Fruit fly (Drosophila melanogaster) whole organism, embryonic: ENCODE results near the gene CG5641.
A peak's percentile ranks its signal among the peaks of the same experiment; 100 is the strongest.

Source experiments
- Aef1 ChIP-seq: fragments of 200-800 bp; sonication (Bioruptor generic); IDR thresholded peaks from 3 replicates; pipeline ENCODE4 v1.3.6; 2022; ENCODE audit warnings: missing biosample characterization, missing genetic modification characterization
- B-H1 ChIP-seq: fragments of 200-800 bp; sonication (Bioruptor generic); IDR thresholded peaks from 3 replicates; pipeline ENCODE4 v1.3.6; 2022; ENCODE audit warnings: missing biosample characterization, missing genetic modification characterization
- Blimp-1 ChIP-seq: fragments of 200-800 bp; sonication (Bioruptor generic); optimal IDR thresholded peaks from 3 replicates; lab custom pipeline; 2018; ENCODE audit warnings: missing biosample characterization, missing genetic modification characterization, mild to moderate bottlenecking, moderate library complexity, missing genetic modification reagents
- CG12744 ChIP-seq: fragments of 200-800 bp; sonication (Bioruptor generic); optimal IDR thresholded peaks from 2 replicates; lab custom pipeline; 2016; ENCODE audit warnings: missing biosample characterization, missing genetic modification characterization
- CG12942 ChIP-seq: fragments of 200-800 bp; sonication (Bioruptor generic); optimal IDR thresholded peaks from 3 replicates; lab custom pipeline; 2016; ENCODE audit warnings: missing biosample characterization, missing genetic modification characterization
- CG13424 ChIP-seq: fragments of 200-800 bp; sonication (Bioruptor generic); optimal IDR thresholded peaks from 2 replicates; lab custom pipeline; 2019; ENCODE audit warnings: missing biosample characterization, mild to moderate bottlenecking, missing genetic modification characterization, moderate library complexity
- CG14710 ChIP-seq: fragments of 200-800 bp; sonication (Bioruptor generic); optimal IDR thresholded peaks from 3 replicates; lab custom pipeline; 2019; ENCODE audit warnings: missing biosample characterization, mild to moderate bottlenecking, missing genetic modification characterization, moderate library complexity
- CG15011 ChIP-seq: fragments of 200-800 bp; sonication (Bioruptor generic); optimal IDR thresholded peaks from 3 replicates; lab custom pipeline; 2018; ENCODE audit warnings: missing biosample characterization, mild to moderate bottlenecking, missing genetic modification characterization
- CG15269 ChIP-seq: fragments of 200-800 bp; sonication (Bioruptor generic); optimal IDR thresholded peaks from 2 replicates; lab custom pipeline; 2018; ENCODE audit warnings: missing biosample characterization, mild to moderate bottlenecking, missing genetic modification characterization, moderate library complexity
- CG17359 ChIP-seq: fragments of 200-800 bp; sonication (Bioruptor generic); optimal IDR thresholded peaks from 3 replicates; lab custom pipeline; 2018; ENCODE audit warnings: missing biosample characterization, mild to moderate bottlenecking, missing genetic modification characterization, moderate library complexity
- CG17361 ChIP-seq: fragments of 200-800 bp; sonication (Bioruptor generic); IDR thresholded peaks from 3 replicates; pipeline ENCODE4 v1.3.6; 2022; ENCODE audit warnings: missing biosample characterization, missing genetic modification characterization
- CG17385 ChIP-seq: fragments of 200-800 bp; sonication (Bioruptor generic); optimal IDR thresholded peaks from 3 replicates; lab custom pipeline; 2018; ENCODE audit warnings: missing biosample characterization, mild to moderate bottlenecking, missing genetic modification characterization
- CG31365 ChIP-seq: fragments of 200-800 bp; sonication (Bioruptor generic); optimal IDR thresholded peaks from 2 replicates; lab custom pipeline; 2018; ENCODE audit warnings: missing biosample characterization, mild to moderate bottlenecking, missing genetic modification characterization
- CG32772 ChIP-seq: fragments of 200-800 bp; sonication (Bioruptor generic); IDR thresholded peaks from 2 replicates; pipeline ENCODE4 v1.3.6; 2022; ENCODE audit warnings: missing biosample characterization, missing genetic modification characterization
- CG6654 ChIP-seq: fragments of 200-800 bp; sonication (Bioruptor generic); optimal IDR thresholded peaks from 2 replicates; lab custom pipeline; 2017; ENCODE audit warnings: missing biosample characterization, mild to moderate bottlenecking, missing genetic modification characterization
- CG6765 ChIP-seq: fragments of 200-800 bp; sonication (Bioruptor generic); optimal IDR thresholded peaks from 3 replicates; lab custom pipeline; 2017; ENCODE audit warnings: missing biosample characterization, mild to moderate bottlenecking, missing genetic modification characterization
- CG7928 ChIP-seq: fragments of 200-800 bp; sonication (Bioruptor generic); optimal IDR thresholded peaks from 2 replicates; lab custom pipeline; 2017; ENCODE audit warnings: missing biosample characterization, mild to moderate bottlenecking, missing genetic modification characterization
- CG9932 ChIP-seq: fragments of 200-800 bp; sonication (Bioruptor generic); IDR thresholded peaks from 2 replicates; pipeline ENCODE4 v1.3.6; 2022; ENCODE audit warnings: missing biosample characterization, missing genetic modification characterization
- CoRest ChIP-seq: fragments of 200-800 bp; sonication (Bioruptor generic); optimal IDR thresholded peaks from 3 replicates; lab custom pipeline; 2018; ENCODE audit warnings: missing biosample characterization, mild to moderate bottlenecking, missing genetic modification characterization, moderate library complexity
- D19A ChIP-seq: fragments of 200-800 bp; optimal IDR thresholded peaks from 3 replicates; lab custom pipeline; 2019; ENCODE audit warnings: missing biosample characterization, mild to moderate bottlenecking, missing genetic modification characterization, moderate library complexity
- D19B ChIP-seq: fragments of 200-800 bp; sonication (Bioruptor generic); optimal IDR thresholded peaks from 2 replicates; lab custom pipeline; 2017; ENCODE audit warnings: missing biosample characterization, mild to moderate bottlenecking, missing genetic modification characterization
- ERR ChIP-seq: fragments of 200-800 bp; sonication (Bioruptor generic); optimal IDR thresholded peaks from 2 replicates; lab custom pipeline; 2016; ENCODE audit warnings: missing biosample characterization, missing genetic modification characterization
- Fer1 ChIP-seq: fragments of 200-800 bp; sonication (Bioruptor generic); optimal IDR thresholded peaks from 2 replicates; lab custom pipeline; 2017; ENCODE audit warnings: missing biosample characterization, mild to moderate bottlenecking, missing genetic modification characterization
- Fer3 ChIP-seq: fragments of 200-800 bp; sonication (Bioruptor generic); optimal IDR thresholded peaks from 2 replicates; lab custom pipeline; 2018; ENCODE audit warnings: missing biosample characterization, mild to moderate bottlenecking, missing genetic modification characterization, moderate library complexity
- Gug ChIP-seq: fragments of 200-800 bp; sonication (Bioruptor generic); IDR thresholded peaks from 4 replicates; pipeline ENCODE4 v1.3.6; 2022; ENCODE audit warnings: missing biosample characterization, missing genetic modification characterization
- HHEX ChIP-seq: fragments of 200-800 bp; sonication (Bioruptor generic); optimal IDR thresholded peaks from 3 replicates; lab custom pipeline; 2017; ENCODE audit warnings: missing biosample characterization, mild to moderate bottlenecking, missing genetic modification characterization, missing genetic modification reagents
- HLH54F ChIP-seq: fragments of 200-800 bp; sonication (Bioruptor generic); optimal IDR thresholded peaks from 3 replicates; lab custom pipeline; 2016; ENCODE audit warnings: missing biosample characterization, missing genetic modification characterization
- Hr51 ChIP-seq, 2 experiments: fragments of 200-800 bp; sonication (Bioruptor generic); optimal IDR thresholded peaks; 2 replicates in 1 of 2; 3 replicates in 1 of 2; lab custom pipeline; 2016 to 2018; ENCODE audit warnings: missing biosample characterization in 2 of 2, missing genetic modification characterization in 2 of 2, mild to moderate bottlenecking in 1 of 2, moderate library complexity in 1 of 2
- Myb ChIP-seq: fragments of 200-800 bp; sonication (Bioruptor generic); optimal IDR thresholded peaks from 2 replicates; lab custom pipeline; 2016; ENCODE audit warnings: missing biosample characterization, missing genetic modification characterization
- NC2β ChIP-seq: fragments of 200-800 bp; sonication (Bioruptor generic); optimal IDR thresholded peaks from 2 replicates; lab custom pipeline; 2016; ENCODE audit warnings: missing biosample characterization, missing genetic modification characterization
- Neu2 ChIP-seq: fragments of 200-800 bp; sonication (Bioruptor generic); optimal IDR thresholded peaks from 3 replicates; lab custom pipeline; 2016; ENCODE audit warnings: missing biosample characterization, missing genetic modification characterization, borderline replicate concordance
- Six4 ChIP-seq: fragments of 200-800 bp; sonication (Bioruptor generic); optimal IDR thresholded peaks from 2 replicates; lab custom pipeline; 2016; ENCODE audit warnings: missing biosample characterization, missing genetic modification characterization
- Xbp1 ChIP-seq: fragments of 200-800 bp; sonication (Bioruptor generic); optimal IDR thresholded peaks from 3 replicates; lab custom pipeline; 2016; ENCODE audit warnings: missing biosample characterization, mild to moderate bottlenecking, missing genetic modification characterization
- Xrp1 ChIP-seq: fragments of 200-800 bp; sonication (Bioruptor generic); IDR thresholded peaks from 2 replicates; pipeline ENCODE4 v1.3.6; 2022; ENCODE audit warnings: missing biosample characterization, missing genetic modification characterization
- YL-1 ChIP-seq: fragments of 200-800 bp; sonication (Bioruptor generic); optimal IDR thresholded peaks from 3 replicates; lab custom pipeline; 2017; ENCODE audit warnings: missing biosample characterization, mild to moderate bottlenecking, missing genetic modification characterization
- caup ChIP-seq: fragments of 200-800 bp; sonication (Bioruptor generic); optimal IDR thresholded peaks from 3 replicates; lab custom pipeline; 2017; ENCODE audit warnings: missing biosample characterization, mild to moderate bottlenecking, missing genetic modification characterization, moderate library complexity; ENCODE audit not compliant: severe bottlenecking
- chm ChIP-seq: fragments of 200-800 bp; sonication (Bioruptor generic); IDR thresholded peaks from 2 replicates; pipeline ENCODE4 v1.3.6; 2022; ENCODE audit warnings: missing biosample characterization, missing genetic modification characterization
- chn ChIP-seq: fragments of 200-800 bp; sonication (Bioruptor generic); optimal IDR thresholded peaks from 2 replicates; lab custom pipeline; 2016; ENCODE audit warnings: missing biosample characterization, missing genetic modification characterization
- dmrt99B ChIP-seq: fragments of 200-800 bp; sonication (Bioruptor generic); optimal IDR thresholded peaks from 2 replicates; lab custom pipeline; 2018; ENCODE audit warnings: missing biosample characterization, mild to moderate bottlenecking, missing genetic modification characterization, moderate library complexity
- esg ChIP-seq: fragments of 200-800 bp; sonication (Bioruptor generic); conservative IDR thresholded peaks from 2 replicates; pipeline ENCODE4 v1.3.6; 2022; ENCODE audit warnings: missing biosample characterization, missing genetic modification characterization
- gro ChIP-seq: fragments of 200-800 bp; sonication (Bioruptor generic); optimal IDR thresholded peaks from 2 replicates; lab custom pipeline; 2016; ENCODE audit warnings: missing biosample characterization, missing genetic modification characterization
- gsb-n ChIP-seq: fragments of 200-800 bp; sonication (Bioruptor generic); optimal IDR thresholded peaks from 3 replicates; lab custom pipeline; 2018; ENCODE audit warnings: missing biosample characterization, mild to moderate bottlenecking, missing genetic modification characterization
- ind ChIP-seq: fragments of 200-800 bp; sonication (Bioruptor generic); optimal IDR thresholded peaks from 3 replicates; lab custom pipeline; 2016; ENCODE audit warnings: missing biosample characterization, missing genetic modification characterization
- luna ChIP-seq: fragments of 200-800 bp; sonication (Bioruptor generic); optimal IDR thresholded peaks from 2 replicates; lab custom pipeline; 2016; ENCODE audit warnings: missing biosample characterization, missing genetic modification characterization
- oc ChIP-seq: fragments of 200-800 bp; sonication (Bioruptor generic); optimal IDR thresholded peaks from 2 replicates; lab custom pipeline; 2018; ENCODE audit warnings: missing biosample characterization, mild to moderate bottlenecking, missing genetic modification characterization, moderate library complexity
- pfk ChIP-seq: fragments of 200-800 bp; sonication (Bioruptor generic); optimal IDR thresholded peaks from 2 replicates; lab custom pipeline; 2018; ENCODE audit warnings: missing biosample characterization, mild to moderate bottlenecking, missing genetic modification characterization, moderate library complexity
- pros ChIP-seq: fragments of 200-800 bp; sonication (Bioruptor generic); optimal IDR thresholded peaks from 3 replicates; lab custom pipeline; 2019; ENCODE audit warnings: missing biosample characterization, mild to moderate bottlenecking, missing genetic modification characterization, moderate library complexity
- sens-2 ChIP-seq: fragments of 200-800 bp; sonication (Bioruptor generic); IDR thresholded peaks from 2 replicates; pipeline ENCODE4 v1.3.6; 2022; ENCODE audit warnings: missing biosample characterization, missing genetic modification characterization
- slp2 ChIP-seq: fragments of 200-800 bp; sonication (Bioruptor generic); optimal IDR thresholded peaks from 2 replicates; lab custom pipeline; 2016; ENCODE audit warnings: missing biosample characterization, missing genetic modification characterization
- twi ChIP-seq: fragments of 200-800 bp; optimal IDR thresholded peaks from 2 replicates; lab custom pipeline; 2019; ENCODE audit warnings: missing biosample characterization, mild to moderate bottlenecking, missing genetic modification characterization, moderate library complexity
- vvl ChIP-seq: fragments of 200-800 bp; sonication (Bioruptor generic); IDR thresholded peaks from 2 replicates; pipeline ENCODE4 v1.3.6; 2022; ENCODE audit warnings: missing biosample characterization, missing genetic modification characterization

The CG5641 gene

dm6 chr3R:12451376-12451775, 22.3 kb upstream of the CG5641 start:
- no peak for TF ChIP-seq caup
- TF ChIP-seq Fer3 (tag; lab: Kevin White, UChicago), result peak; percentile 48
- no peak for TF ChIP-seq NC2β
- TF ChIP-seq CG31365, result no peak
- TF ChIP-seq CG13424 (tag; lab: Kevin White, UChicago), result peak; percentile 51
- no peak for TF ChIP-seq Myb (GFP tag; lab: Kevin White, UChicago)
- no peak for TF ChIP-seq D19A (tag; lab: Kevin White, UChicago)
- peak; percentile 0 for TF ChIP-seq HHEX (GFP tag; lab: Kevin White, UChicago)
- TF ChIP-seq Xbp1 (GFP tag; lab: Kevin White, UChicago), result peak; percentile 7
- TF ChIP-seq vvl (GFP tag; lab: Robert Waterston, UW), result peak; percentile 26; the same call in 1 of the 2 replicates
- peak; percentile 38 for TF ChIP-seq Blimp-1 (GFP tag; lab: Kevin White, UChicago)
- TF ChIP-seq YL-1 (GFP tag; lab: Kevin White, UChicago), result no peak
- TF ChIP-seq CG17359 (tag; lab: Kevin White, UChicago), result peak; percentile 56
- no peak for TF ChIP-seq luna
- peak; percentile 35 for TF ChIP-seq CG17385 (GFP tag; lab: Kevin White, UChicago)
- no peak for TF ChIP-seq HLH54F (GFP tag; lab: Kevin White, UChicago)
- no peak for TF ChIP-seq Six4 (GFP tag; lab: Kevin White, UChicago)
- TF ChIP-seq Gug (GFP tag; lab: Robert Waterston, UW), result no peak
- no peak for TF ChIP-seq Aef1 (GFP tag; lab: Robert Waterston, UW)
- 0 out of 2 replicates have a peak, but pooled peaks have one; percentile 21 for TF ChIP-seq CG9932 (GFP tag; lab: Robert Waterston, UW)
- peak; percentile 24 for TF ChIP-seq slp2 (GFP tag; lab: Kevin White, UChicago)
- TF ChIP-seq CG6654 (GFP tag; lab: Kevin White, UChicago), result no peak
- TF ChIP-seq D19B (GFP tag; lab: Kevin White, UChicago), result no peak
- TF ChIP-seq esg, result peak; percentile 39; the same call in 1 of the 2 replicates
- peak; percentile 43 for TF ChIP-seq Fer1 (GFP tag; lab: Kevin White, UChicago)
- TF ChIP-seq Hr51 (GFP tag; optimal IDR thresholded peaks at IDR 0.05; lab: Kevin White, UChicago), result peak in 1 of 2 experiments; percentile 77
- peak; percentile 65 for TF ChIP-seq dmrt99B (tag; lab: Kevin White, UChicago)
- TF ChIP-seq Xrp1 (GFP tag; lab: Robert Waterston, UW), result peak; percentile 45
- TF ChIP-seq CG12744, result peak; percentile 4
- TF ChIP-seq CG7928 (GFP tag; lab: Kevin White, UChicago), result no peak
- no peak for TF ChIP-seq CG15011 (GFP tag; lab: Kevin White, UChicago)
- TF ChIP-seq CG17361, result no peak
- TF ChIP-seq sens-2 (GFP tag; lab: Robert Waterston, UW), result no peak
- no peak for TF ChIP-seq Neu2 (GFP tag; lab: Kevin White, UChicago)
- TF ChIP-seq oc (tag; lab: Kevin White, UChicago), result no peak
- TF ChIP-seq pfk (GFP tag; lab: Kevin White, UChicago), result no peak
- no peak for TF ChIP-seq chm (GFP tag; lab: Robert Waterston, UW)
- TF ChIP-seq CG12942 (GFP tag; lab: Kevin White, UChicago), result no peak
- TF ChIP-seq CG14710 (tag; lab: Kevin White, UChicago), result no peak
- TF ChIP-seq gro (GFP tag; lab: Kevin White, UChicago), result no peak
- 0 out of 2 replicates have a peak, but pooled peaks have one; percentile 29 for TF ChIP-seq CG32772 (GFP tag; lab: Robert Waterston, UW)
- peak; percentile 34 for TF ChIP-seq ind (GFP tag; lab: Kevin White, UChicago)
- TF ChIP-seq twi (tag; lab: Kevin White, UChicago), result no peak
- TF ChIP-seq CG6765 (GFP tag; lab: Kevin White, UChicago), result no peak
- peak; percentile 70 for TF ChIP-seq CG15269
- TF ChIP-seq gsb-n (tag; lab: Kevin White, UChicago), result no peak
- TF ChIP-seq B-H1, result peak; percentile 22; the same call in 1 of the 3 replicates
- TF ChIP-seq CoRest, result peak; percentile 40
- TF ChIP-seq ERR, result no peak
- TF ChIP-seq pros (GFP tag; lab: Kevin White, UChicago), result no peak
- no peak for TF ChIP-seq chn (GFP tag; lab: Kevin White, UChicago)
